Fruit fly (Drosophila melanogaster): ENCODE data around the gene Ype.

Gene Ype

DNA sequence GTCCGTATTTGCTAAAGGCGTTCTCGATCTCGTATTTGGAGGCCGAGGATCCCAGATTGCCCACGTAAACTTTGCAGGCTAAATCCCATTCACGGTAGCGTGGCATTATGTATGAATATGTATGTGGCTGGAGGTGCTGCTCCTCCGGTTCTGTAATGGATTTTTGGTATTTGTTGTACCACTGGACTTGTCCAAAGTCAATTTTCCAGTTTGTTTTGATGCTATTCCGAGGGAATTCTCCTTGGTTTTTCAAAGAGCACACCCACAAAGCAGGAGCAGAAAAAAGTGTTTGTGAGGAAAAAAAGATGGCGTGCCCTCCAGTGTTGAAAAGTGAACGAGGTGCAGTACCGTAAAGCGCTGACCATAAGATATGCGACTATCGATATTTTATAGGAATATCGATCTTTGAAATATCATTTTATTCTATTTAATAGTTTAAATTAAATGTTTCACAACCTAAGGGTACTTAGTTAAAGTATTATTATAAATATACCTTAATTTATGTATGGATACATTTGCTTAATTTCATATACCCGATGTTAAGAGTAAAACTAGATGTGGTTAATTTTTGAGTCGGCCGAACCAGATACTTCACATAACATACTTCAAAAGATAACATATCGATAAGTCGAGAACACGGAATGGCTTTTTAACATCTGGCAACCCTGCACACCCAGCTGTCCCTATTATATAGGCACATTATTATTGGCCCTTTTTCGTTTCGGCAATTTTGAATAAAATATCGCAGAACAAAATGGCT lies 2.5 kb downstream of the Ype start, which contains the start of the genes Rbp1-like and Tim9a (continued):
- TF ChIP-seq CG31627 (GFP tag; optimal IDR thresholded peaks at IDR 0.05) (no peak), Blimp-1 (GFP tag; optimal IDR thresholded peaks at IDR 0.05) (no peak), CG4318 (GFP tag; optimal IDR thresholded peaks at IDR 0.05) (no peak), Met (GFP tag; optimal IDR thresholded peaks at IDR 0.05) (peak; percentile 55), Sox102F (GFP tag; optimal IDR thresholded peaks at IDR 0.05) (peak; percentile 31), CG8319 (GFP tag; optimal IDR thresholded peaks at IDR 0.05) (no peak), cyc (GFP tag; optimal IDR thresholded peaks at IDR 0.05) (peak; percentile 21), CG6808 (GFP tag; optimal IDR thresholded peaks at IDR 0.05) (peak; percentile 7), CG6163 (GFP tag; IDR thresholded peaks at IDR 0.05) (no peak), Eip93F (GFP tag; optimal IDR thresholded peaks at IDR 0.05) (peak; percentile 8), OdsH (GFP tag; optimal IDR thresholded peaks at IDR 0.05) (peak; percentile 26), esn (GFP tag; optimal IDR thresholded peaks at IDR 0.05) (peak; percentile 52), CG1621 (tag; optimal IDR thresholded peaks at IDR 0.05) (no peak), Hr38 (GFP tag; optimal IDR thresholded peaks at IDR 0.05) (no peak), Ets96B (tag; optimal IDR thresholded peaks at IDR 0.05) (no peak), CG10669 (GFP tag; optimal IDR thresholded peaks at IDR 0.05) (peak; percentile 14)

DNA sequence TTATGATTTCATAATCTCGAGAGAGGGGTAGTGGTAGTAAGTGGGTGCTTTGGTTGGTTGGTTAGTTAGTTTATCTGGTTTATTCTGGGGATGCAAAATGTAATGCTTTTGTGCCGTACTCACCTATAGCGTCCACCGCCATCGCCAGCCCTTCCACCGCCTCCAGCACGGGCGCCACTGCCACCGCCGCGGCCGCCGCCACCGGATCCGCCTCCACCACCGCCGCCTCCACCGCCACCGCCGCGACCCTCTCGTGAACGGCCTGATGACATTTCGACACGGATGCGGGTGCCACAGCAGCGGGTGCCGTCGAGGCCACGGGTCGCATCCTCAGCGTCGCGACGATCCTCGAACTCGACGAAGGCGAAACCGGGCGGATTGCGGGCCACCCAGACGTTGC lies 3.0 kb downstream of the Ype start:
- TF ChIP-seq Ets21C (GFP tag; optimal IDR thresholded peaks at IDR 0.05) (no peak), Hr39 (GFP tag; optimal IDR thresholded peaks at IDR 0.05) (no peak), dsx (GFP tag; optimal IDR thresholded peaks at IDR 0.05; ENCODE audit: poor library complexity, severe bottlenecking) (no peak)

DNA sequence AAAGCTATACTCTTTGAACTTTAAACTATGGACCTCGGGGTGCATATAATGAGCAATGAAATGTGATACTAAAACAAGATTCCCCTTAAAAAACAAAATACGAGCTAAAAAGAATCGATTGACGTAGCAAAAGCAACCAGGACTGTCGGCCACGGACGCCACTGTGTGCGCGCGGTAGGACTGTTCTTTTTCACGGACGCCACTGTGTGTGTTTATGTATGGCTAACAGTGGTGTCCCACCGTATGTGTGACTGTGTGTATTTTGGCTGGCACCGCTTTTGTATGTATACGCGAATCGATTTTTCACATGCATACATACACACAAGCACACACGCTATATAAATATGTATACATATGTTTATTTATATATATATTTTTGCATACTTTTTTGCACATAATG lies 3.4 kb downstream of the Ype start:
- TF ChIP-seq eg (GFP tag; IDR thresholded peaks at IDR 0.05), result peak; percentile 63; the same call in 2 of the 3 replicates
- peak; percentile 67 for TF ChIP-seq topi (GFP tag; optimal IDR thresholded peaks at IDR 0.05)
- TF ChIP-seq achi (GFP tag; optimal IDR thresholded peaks at IDR 0.05), result peak; percentile 49
- TF ChIP-seq Sox15 (GFP tag; optimal IDR thresholded peaks at IDR 0.05), result no peak
- TF ChIP-seq CG1621 (tag; optimal IDR thresholded peaks at IDR 0.05), result peak; percentile 36
- TF ChIP-seq fd59A (GFP tag; optimal IDR thresholded peaks at IDR 0.05), result no peak
- peak; percentile 49 for TF ChIP-seq CG8319 (GFP tag; optimal IDR thresholded peaks at IDR 0.05)
- TF ChIP-seq CG8119 (GFP tag; IDR thresholded peaks at IDR 0.05), result peak; percentile 40; the same call in 1 of the 3 replicates
- peak; percentile 59 for TF ChIP-seq CG6808 (GFP tag; optimal IDR thresholded peaks at IDR 0.05)
- peak; percentile 74 for TF ChIP-seq esn (GFP tag; optimal IDR thresholded peaks at IDR 0.05)
- TF ChIP-seq spab (GFP tag; optimal IDR thresholded peaks at IDR 0.05), result no peak
- peak; percentile 71 for TF ChIP-seq CG31627 (GFP tag; optimal IDR thresholded peaks at IDR 0.05)
- TF ChIP-seq CG6276 (GFP tag; optimal IDR thresholded peaks at IDR 0.05), result peak; percentile 18
- peak; percentile 62 for TF ChIP-seq Lpt (GFP tag; optimal IDR thresholded peaks at IDR 0.05)
- TF ChIP-seq CG15336 (GFP tag; IDR thresholded peaks at IDR 0.05), result 0 out of 2 replicates have a peak, but pooled peaks have one; percentile 23
- peak; percentile 73 for TF ChIP-seq Hr39 (GFP tag; optimal IDR thresholded peaks at IDR 0.05)
- TF ChIP-seq Ets96B (tag; optimal IDR thresholded peaks at IDR 0.05), result peak; percentile 18
- TF ChIP-seq Eip93F (GFP tag; optimal IDR thresholded peaks at IDR 0.05), result no peak
- peak; percentile 83 for TF ChIP-seq svp (GFP tag)
- TF ChIP-seq CG9139 (GFP tag; optimal IDR thresholded peaks at IDR 0.05), result peak; percentile 46
- no peak for TF ChIP-seq CG16779 (tag; optimal IDR thresholded peaks at IDR 0.05)
- no peak for TF ChIP-seq Blimp-1 (GFP tag; optimal IDR thresholded peaks at IDR 0.05)
- peak; percentile 14 for TF ChIP-seq CG6854 (GFP tag; optimal IDR thresholded peaks at IDR 0.05)
- peak; percentile 77 for TF ChIP-seq net (GFP tag; optimal IDR thresholded peaks at IDR 0.05)
- no peak for TF ChIP-seq CG4318 (GFP tag; optimal IDR thresholded peaks at IDR 0.05)
- TF ChIP-seq Hr4 (GFP tag; optimal IDR thresholded peaks at IDR 0.05), result peak; percentile 51
- TF ChIP-seq OdsH (GFP tag; optimal IDR thresholded peaks at IDR 0.05), result peak; percentile 59
- peak; percentile 50 for TF ChIP-seq CG10631 (GFP tag; optimal IDR thresholded peaks at IDR 0.05)
- TF ChIP-seq CG34406 (GFP tag; optimal IDR thresholded peaks at IDR 0.05), result peak; percentile 53
- TF ChIP-seq dsx (GFP tag; optimal IDR thresholded peaks at IDR 0.05; ENCODE audit: poor library complexity, severe bottlenecking), result peak; percentile 43
- TF ChIP-seq lz (GFP tag; optimal IDR thresholded peaks at IDR 0.05), result peak; percentile 72
- peak; percentile 35 for TF ChIP-seq CG7368 (GFP tag; optimal IDR thresholded peaks at IDR 0.05)
- TF ChIP-seq CG32006 (GFP tag; optimal IDR thresholded peaks at IDR 0.05), result peak; percentile 39
- TF ChIP-seq vri (GFP tag; optimal IDR thresholded peaks at IDR 0.05), result peak; percentile 68
- peak; percentile 16 to 26 for TF ChIP-seq salr (GFP tag; optimal IDR thresholded peaks at IDR 0.05)
- TF ChIP-seq fkh (GFP tag; optimal IDR thresholded peaks at IDR 0.05), result peak; percentile 77
- TF ChIP-seq cyc (GFP tag; optimal IDR thresholded peaks at IDR 0.05), result peak; percentile 71
- TF ChIP-seq Hr38 (GFP tag; optimal IDR thresholded peaks at IDR 0.05), result peak; percentile 46
- peak; percentile 71 for TF ChIP-seq CG3919 (GFP tag; optimal IDR thresholded peaks at IDR 0.05)
